Fruit fly (Drosophila melanogaster) whole organism, embryonic: ENCODE measurements around the gene CG4611.
A peak's percentile ranks its signal among the peaks of the same experiment; 100 is the strongest.

Source experiments
- Ada2b ChIP-seq: fragments of 200-800 bp; sonication (Bioruptor generic); IDR thresholded peaks from 2 replicates; pipeline ENCODE4 v1.3.6; 2022; ENCODE audit warnings: missing biosample characterization, missing genetic modification characterization
- BtbVII ChIP-seq: fragments of 200-800 bp; sonication (Bioruptor generic); optimal IDR thresholded peaks from 3 replicates; lab custom pipeline; 2017; ENCODE audit warnings: missing biosample characterization, mild to moderate bottlenecking, missing genetic modification characterization
- CG13624 ChIP-seq: fragments of 200-800 bp; sonication (Bioruptor generic); optimal IDR thresholded peaks from 2 replicates; lab custom pipeline; 2016; ENCODE audit warnings: missing biosample characterization, missing genetic modification characterization
- CG14667 ChIP-seq: fragments of 200-800 bp; sonication (Bioruptor generic); IDR thresholded peaks from 2 replicates; pipeline ENCODE4 v1.3.6; 2022; ENCODE audit warnings: missing biosample characterization, missing genetic modification characterization
- CG15269 ChIP-seq: fragments of 200-800 bp; sonication (Bioruptor generic); optimal IDR thresholded peaks from 2 replicates; lab custom pipeline; 2018; ENCODE audit warnings: missing biosample characterization, mild to moderate bottlenecking, missing genetic modification characterization, moderate library complexity
- CG16813 ChIP-seq: fragments of 200-800 bp; sonication (Bioruptor generic); IDR thresholded peaks from 3 replicates; pipeline ENCODE4 v1.3.6; 2022; ENCODE audit warnings: missing biosample characterization, missing genetic modification characterization; ENCODE audit not compliant: partially characterized antibody
- CG18764 ChIP-seq: fragments of 200-800 bp; sonication (Bioruptor generic); optimal IDR thresholded peaks from 3 replicates; lab custom pipeline; 2016; ENCODE audit warnings: missing biosample characterization, missing genetic modification characterization
- CG2889 ChIP-seq: fragments of 200-800 bp; sonication (Bioruptor generic); IDR thresholded peaks from 3 replicates; pipeline ENCODE4 v1.3.6; 2022; ENCODE audit warnings: missing biosample characterization, missing genetic modification characterization
- CG30403 ChIP-seq: fragments of 200-800 bp; sonication (Bioruptor generic); optimal IDR thresholded peaks from 3 replicates; lab custom pipeline; 2016; ENCODE audit warnings: missing biosample characterization, missing genetic modification characterization
- CG31224 ChIP-seq: fragments of 200-800 bp; sonication (Bioruptor generic); IDR thresholded peaks from 2 replicates; pipeline ENCODE4 v1.3.6; 2022; ENCODE audit warnings: missing biosample characterization, missing genetic modification characterization
- CG32767 ChIP-seq: fragments of 200-800 bp; sonication (Bioruptor generic); IDR thresholded peaks from 2 replicates; pipeline ENCODE4 v1.3.6; 2022; ENCODE audit warnings: missing biosample characterization, missing genetic modification characterization
- CG3407 ChIP-seq: fragments of 200-800 bp; sonication (Bioruptor generic); optimal IDR thresholded peaks from 2 replicates; lab custom pipeline; 2018; ENCODE audit warnings: missing biosample characterization, mild to moderate bottlenecking, missing genetic modification characterization
- CG4360 ChIP-seq: fragments of 200-800 bp; sonication (Bioruptor generic); IDR thresholded peaks from 2 replicates; pipeline ENCODE4 v1.3.6; 2022; ENCODE audit warnings: missing biosample characterization, missing genetic modification characterization
- CG4854 ChIP-seq: fragments of 200-800 bp; sonication (Bioruptor generic); optimal IDR thresholded peaks from 2 replicates; lab custom pipeline; 2016; ENCODE audit warnings: missing biosample characterization, missing genetic modification characterization, inconsistent platforms
- CG6689 ChIP-seq: fragments of 200-800 bp; sonication (Bioruptor generic); IDR thresholded peaks from 2 replicates; pipeline ENCODE4 v1.3.6; 2022; ENCODE audit warnings: missing biosample characterization, missing genetic modification characterization
- CG7556 ChIP-seq: fragments of 200-800 bp; sonication (Bioruptor generic); optimal IDR thresholded peaks from 2 replicates; lab custom pipeline; 2017; ENCODE audit warnings: missing biosample characterization, mild to moderate bottlenecking, missing genetic modification characterization
- CG7786 ChIP-seq: fragments of 200-800 bp; sonication (Bioruptor generic); optimal IDR thresholded peaks from 2 replicates; lab custom pipeline; 2016; ENCODE audit warnings: missing biosample characterization, missing genetic modification characterization
- CG8290 ChIP-seq, 3 experiments: fragments of 200-800 bp; sonication (Bioruptor generic); optimal IDR thresholded peaks; 2 replicates each; lab custom pipeline; 2016 to 2019; ENCODE audit warnings: missing biosample characterization in 3 of 3, missing genetic modification characterization in 3 of 3, mild to moderate bottlenecking in 2 of 3, moderate library complexity in 1 of 3
- CTCF ChIP-seq: fragments of 200-800 bp; sonication (Bioruptor generic); optimal IDR thresholded peaks from 2 replicates; lab custom pipeline; 2017; ENCODE audit warnings: missing biosample characterization, mild to moderate bottlenecking, missing genetic modification characterization, moderate library complexity
- D19B ChIP-seq: fragments of 200-800 bp; sonication (Bioruptor generic); optimal IDR thresholded peaks from 2 replicates; lab custom pipeline; 2017; ENCODE audit warnings: missing biosample characterization, mild to moderate bottlenecking, missing genetic modification characterization
- Deaf1 ChIP-seq: fragments of 200-800 bp; optimal IDR thresholded peaks from 3 replicates; lab custom pipeline; 2019; ENCODE audit warnings: missing biosample characterization, mild to moderate bottlenecking, missing genetic modification characterization, moderate library complexity
- Doc2 ChIP-seq: fragments of 200-800 bp; sonication (Bioruptor generic); IDR thresholded peaks from 2 replicates; pipeline ENCODE4 v1.3.6; 2022; ENCODE audit warnings: missing biosample characterization, missing genetic modification characterization
- ERR ChIP-seq: fragments of 200-800 bp; sonication (Bioruptor generic); optimal IDR thresholded peaks from 2 replicates; lab custom pipeline; 2016; ENCODE audit warnings: missing biosample characterization, missing genetic modification characterization
- Opbp ChIP-seq: fragments of 200-800 bp; sonication (Bioruptor generic); IDR thresholded peaks from 3 replicates; pipeline ENCODE4 v1.3.6; 2022; ENCODE audit warnings: missing biosample characterization, missing genetic modification characterization; ENCODE audit not compliant: partially characterized antibody
- Ptx1 ChIP-seq: fragments of 200-800 bp; sonication (Bioruptor generic); IDR thresholded peaks from 2 replicates; pipeline ENCODE4 v1.3.6; 2022; ENCODE audit warnings: missing biosample characterization, missing genetic modification characterization
- Taf1 ChIP-seq: fragments of 200-800 bp; sonication (Bioruptor generic); IDR thresholded peaks from 2 replicates; pipeline ENCODE4 v1.3.6; 2022; ENCODE audit warnings: missing biosample characterization, missing genetic modification characterization
- al ChIP-seq: fragments of 200-800 bp; sonication (Bioruptor generic); IDR thresholded peaks from 2 replicates; pipeline ENCODE4 v1.3.6; 2022; ENCODE audit warnings: missing biosample characterization, missing genetic modification characterization
- caup ChIP-seq: fragments of 200-800 bp; sonication (Bioruptor generic); optimal IDR thresholded peaks from 3 replicates; lab custom pipeline; 2017; ENCODE audit warnings: missing biosample characterization, mild to moderate bottlenecking, missing genetic modification characterization, moderate library complexity; ENCODE audit not compliant: severe bottlenecking
- chinmo ChIP-seq: fragments of 200-800 bp; sonication (Bioruptor generic); IDR thresholded peaks from 4 replicates; pipeline ENCODE4 v1.3.6; 2022; ENCODE audit warnings: missing biosample characterization, missing genetic modification characterization; ENCODE audit not compliant: partially characterized antibody
- cwo ChIP-seq: fragments of 200-800 bp; sonication (Bioruptor generic); optimal IDR thresholded peaks from 3 replicates; lab custom pipeline; 2017; ENCODE audit warnings: missing biosample characterization, missing genetic modification characterization, mild to moderate bottlenecking, moderate library complexity, missing genetic modification reagents
- eve ChIP-seq, 2 experiments: fragments of >200 bp; optimal IDR thresholded peaks; 2 replicates each; lab custom pipeline; 2017; ENCODE audit warnings: missing biosample characterization in 2 of 2, missing genetic modification characterization in 2 of 2
- fd64A ChIP-seq: fragments of 200-800 bp; sonication (Bioruptor generic); optimal IDR thresholded peaks from 3 replicates; lab custom pipeline; 2018; ENCODE audit warnings: missing biosample characterization, mild to moderate bottlenecking, missing genetic modification characterization
- gcm ChIP-seq: fragments of 200-800 bp; sonication (Bioruptor generic); optimal IDR thresholded peaks from 2 replicates; lab custom pipeline; 2019; ENCODE audit warnings: missing biosample characterization, mild to moderate bottlenecking, missing genetic modification characterization, moderate library complexity
- gcm2 ChIP-seq: fragments of 200-800 bp; sonication (Bioruptor generic); optimal IDR thresholded peaks from 2 replicates; lab custom pipeline; 2016; ENCODE audit warnings: missing biosample characterization, missing genetic modification characterization
- hkb ChIP-seq, 2 experiments: fragments of 200-800 bp in 1 of 2; fragments of >200 bp in 1 of 2; sonication (Bioruptor generic) in 1 of 2; IDR thresholded peaks in 1 of 2; optimal IDR thresholded peaks in 1 of 2; 2 replicates each; pipeline versions ENCODE4 v1.3.6 to Lab custom; 2017 to 2022; ENCODE audit warnings: missing biosample characterization in 1 of 2, missing genetic modification characterization in 1 of 2
- lab ChIP-seq: fragments of 200-800 bp; sonication (Bioruptor generic); optimal IDR thresholded peaks from 3 replicates; lab custom pipeline; 2017; ENCODE audit warnings: missing biosample characterization, missing genetic modification characterization, mild to moderate bottlenecking, moderate library complexity, missing genetic modification reagents
- lbe ChIP-seq: fragments of 200-800 bp; sonication (Bioruptor generic); optimal IDR thresholded peaks from 2 replicates; lab custom pipeline; 2016; ENCODE audit warnings: missing biosample characterization, mild to moderate bottlenecking, missing genetic modification characterization
- lov ChIP-seq, 2 experiments: fragments of 200-800 bp in 1 of 2; fragments of >200 bp in 1 of 2; sonication (Bioruptor generic) in 1 of 2; IDR thresholded peaks in 1 of 2; optimal IDR thresholded peaks in 1 of 2; 2 replicates in 1 of 2; 3 replicates in 1 of 2; pipeline versions ENCODE4 v1.3.6 to Lab custom; 2017 to 2022; ENCODE audit warnings: missing biosample characterization in 1 of 2, missing genetic modification characterization in 1 of 2
- nerfin-2 ChIP-seq: fragments of 200-800 bp; sonication (Bioruptor generic); IDR thresholded peaks from 2 replicates; pipeline ENCODE4 v1.3.6; 2022; ENCODE audit warnings: missing biosample characterization, missing genetic modification characterization; ENCODE audit not compliant: partially characterized antibody
- peb ChIP-seq: fragments of 200-800 bp; sonication (Bioruptor generic); IDR thresholded peaks from 2 replicates; pipeline ENCODE4 v1.3.6; 2022; ENCODE audit warnings: missing biosample characterization, missing genetic modification characterization
- phol ChIP-seq: fragments of 200-800 bp; sonication (Bioruptor generic); optimal IDR thresholded peaks from 3 replicates; lab custom pipeline; 2018; ENCODE audit warnings: missing biosample characterization, mild to moderate bottlenecking, missing genetic modification characterization, moderate library complexity
- run ChIP-seq: fragments of 200-800 bp; sonication (Bioruptor generic); optimal IDR thresholded peaks from 3 replicates; lab custom pipeline; 2018; ENCODE audit warnings: missing biosample characterization, mild to moderate bottlenecking, missing genetic modification characterization
- slbo ChIP-seq: fragments of 200-800 bp; sonication (Bioruptor generic); IDR thresholded peaks from 2 replicates; pipeline ENCODE4 v1.3.6; 2022; ENCODE audit warnings: missing biosample characterization, missing genetic modification characterization
- slp2 ChIP-seq: fragments of 200-800 bp; sonication (Bioruptor generic); optimal IDR thresholded peaks from 2 replicates; lab custom pipeline; 2016; ENCODE audit warnings: missing biosample characterization, missing genetic modification characterization
- ssp ChIP-seq: fragments of 200-800 bp; sonication (Bioruptor generic); IDR thresholded peaks from 2 replicates; pipeline ENCODE4 v1.3.6; 2022; ENCODE audit warnings: missing biosample characterization, missing genetic modification characterization
- tna ChIP-seq: fragments of 200-800 bp; sonication (Bioruptor generic); IDR thresholded peaks from 2 replicates; pipeline ENCODE4 v1.3.6; 2022; ENCODE audit warnings: missing biosample characterization, missing genetic modification characterization; ENCODE audit not compliant: partially characterized antibody
- trh ChIP-seq: fragments of 200-800 bp; sonication (Bioruptor generic); optimal IDR thresholded peaks from 2 replicates; lab custom pipeline; 2016; ENCODE audit warnings: missing biosample characterization, missing genetic modification characterization
- vvl ChIP-seq: fragments of 200-800 bp; sonication (Bioruptor generic); IDR thresholded peaks from 2 replicates; pipeline ENCODE4 v1.3.6; 2022; ENCODE audit warnings: missing biosample characterization, missing genetic modification characterization
- zen2 ChIP-seq: fragments of 200-800 bp; sonication (Bioruptor generic); IDR thresholded peaks from 3 replicates; pipeline ENCODE4 v1.3.6; 2022; ENCODE audit warnings: missing biosample characterization, missing genetic modification characterization; ENCODE audit not compliant: partially characterized antibody

CG4611 gene

dm6 chr3L:5133704-5134430 is 2.3 kb upstream of the CG4611 start, which contains the start of gene Yod1 (continued):
- TF ChIP-seq run = no peak
- peak; percentile 28 for TF ChIP-seq phol (tag; lab: Kevin White, UChicago)
- TF ChIP-seq lov (optimal IDR thresholded peaks at IDR 0.05; lab: Kevin White, UChicago) = no peak
- no peak for TF ChIP-seq lov (GFP tag; IDR thresholded peaks at IDR 0.05; lab: Robert Waterston, UW)
- TF ChIP-seq slp2 = no peak
- no peak for TF ChIP-seq eve (GFP tag; optimal IDR thresholded peaks at IDR 0.05; lab: Kevin White, UChicago)
- peak; percentile 45; the same call in 1 of the 3 replicates for TF ChIP-seq zen2 (GFP tag; lab: Robert Waterston, UW)
- no peak for TF ChIP-seq Taf1
- no peak for TF ChIP-seq caup (GFP tag; lab: Kevin White, UChicago)
- TF ChIP-seq CG7786 (GFP tag; lab: Kevin White, UChicago) = no peak
- no peak for TF ChIP-seq ERR (GFP tag; lab: Kevin White, UChicago)
- TF ChIP-seq CG4360 (GFP tag; lab: Robert Waterston, UW) = peak; percentile 42; the same call in 1 of the 2 replicates
- TF ChIP-seq chinmo (GFP tag; lab: Robert Waterston, UW) = 0 out of 4 replicates have a peak, but pooled peaks have one; percentile 59
- TF ChIP-seq CG15269 (tag; lab: Kevin White, UChicago) = no peak
- TF ChIP-seq CG6689 (GFP tag; lab: Robert Waterston, UW) = no peak
- TF ChIP-seq tna (GFP tag; lab: Robert Waterston, UW) = peak; percentile 70
- TF ChIP-seq CG3407 (GFP tag; lab: Kevin White, UChicago) = no peak
- TF ChIP-seq CG8290 (GFP tag; optimal IDR thresholded peaks at IDR 0.05; lab: Kevin White, UChicago) = no peak
- no peak for TF ChIP-seq CG8290 (tag; optimal IDR thresholded peaks at IDR 0.05; lab: Kevin White, UChicago)
- no peak for TF ChIP-seq BtbVII (GFP tag; lab: Kevin White, UChicago)
- TF ChIP-seq al (GFP tag; lab: Robert Waterston, UW) = no peak
- peak; percentile 21 for TF ChIP-seq lbe (GFP tag; lab: Kevin White, UChicago)
- peak; percentile 64; the same call in 2 of the 3 replicates for TF ChIP-seq Opbp (GFP tag; lab: Robert Waterston, UW)
- no peak for TF ChIP-seq CG30403 (GFP tag; lab: Kevin White, UChicago)
- no peak for TF ChIP-seq D19B (GFP tag; lab: Kevin White, UChicago)
- TF ChIP-seq nerfin-2 = peak; percentile 69; the same call in 1 of the 2 replicates
- no peak for TF ChIP-seq CG2889
- TF ChIP-seq gcm (GFP tag; lab: Kevin White, UChicago) = no peak
- peak; percentile 64 for TF ChIP-seq CG16813 (GFP tag; lab: Robert Waterston, UW)
- no peak for TF ChIP-seq slbo (GFP tag; lab: Robert Waterston, UW)
- TF ChIP-seq cwo (GFP tag; lab: Kevin White, UChicago) = no peak
- TF ChIP-seq trh (GFP tag; lab: Kevin White, UChicago) = no peak
- no peak for TF ChIP-seq Doc2 (GFP tag; lab: Robert Waterston, UW)
- no peak for TF ChIP-seq lab (GFP tag; lab: Kevin White, UChicago)
- no peak for TF ChIP-seq vvl (GFP tag; lab: Robert Waterston, UW)
- no peak for TF ChIP-seq ssp (GFP tag; lab: Robert Waterston, UW)
- no peak for TF ChIP-seq Ada2b
- TF ChIP-seq Ptx1 (GFP tag; lab: Robert Waterston, UW) = no peak
- no peak for TF ChIP-seq peb (GFP tag; lab: Robert Waterston, UW)
- TF ChIP-seq CG18764 (GFP tag; lab: Kevin White, UChicago) = no peak
- no peak for TF ChIP-seq fd64A (GFP tag; lab: Kevin White, UChicago)
- TF ChIP-seq hkb (optimal IDR thresholded peaks at IDR 0.05; lab: Kevin White, UChicago) = no peak
- TF ChIP-seq hkb (GFP tag; IDR thresholded peaks at IDR 0.05; lab: Robert Waterston, UW) = no peak
- TF ChIP-seq gcm2 = no peak
- no peak for TF ChIP-seq CG32767 (GFP tag; lab: Robert Waterston, UW)
- no peak for TF ChIP-seq CG4854 (GFP tag; lab: Kevin White, UChicago)
- TF ChIP-seq CG7556 (GFP tag; lab: Kevin White, UChicago) = no peak
- TF ChIP-seq CG14667 (GFP tag; lab: Robert Waterston, UW) = no peak
- peak; percentile 63 for TF ChIP-seq CTCF
- no peak for TF ChIP-seq CG31224
- TF ChIP-seq CG13624 (GFP tag; lab: Kevin White, UChicago) = no peak
- no peak for TF ChIP-seq Deaf1
